Worm (Caenorhabditis elegans) whole organism, late embryonic: ENCODE data around the gene F46G11.2.

Experiments used
- C08G9.2 ChIP-seq: sonication (generic microtip); optimal IDR thresholded peaks from 2 replicates; lab custom pipeline; 2016; ENCODE audit warnings: mild to moderate bottlenecking, missing genetic modification characterization, moderate library complexity, missing compliant biosample characterization
- C38D4.7 ChIP-seq: fragments of 200-800 bp; sonication (Bioruptor generic); optimal IDR thresholded peaks from 2 replicates; lab custom pipeline; 2018; ENCODE audit warnings: mild to moderate bottlenecking, missing genetic modification characterization, moderate library complexity, missing compliant biosample characterization
- F13H6.1 ChIP-seq: sonication (generic microtip); optimal IDR thresholded peaks from 2 replicates; lab custom pipeline; 2016; ENCODE audit warnings: missing genetic modification characterization, missing compliant biosample characterization
- K02D7.2 ChIP-seq: sonication (generic microtip); optimal IDR thresholded peaks from 2 replicates; lab custom pipeline; 2017; ENCODE audit warnings: mild to moderate bottlenecking, missing genetic modification characterization, missing compliant biosample characterization
- K09A11.1 ChIP-seq: sonication (generic microtip); optimal IDR thresholded peaks from 2 replicates; lab custom pipeline; 2017; ENCODE audit warnings: antibody characterized with exemption, mild to moderate bottlenecking, missing genetic modification characterization, missing compliant biosample characterization; ENCODE audit not compliant: insufficient read depth
- Y22D7AL.16 ChIP-seq: sonication (generic microtip); optimal IDR thresholded peaks from 2 replicates; lab custom pipeline; 2016; ENCODE audit warnings: missing genetic modification characterization, missing compliant biosample characterization
- ceh-14 ChIP-seq: sonication (generic microtip); optimal IDR thresholded peaks from 2 replicates; lab custom pipeline; 2016; ENCODE audit warnings: missing genotype, missing genetic modification characterization, missing compliant biosample characterization
- ceh-18 ChIP-seq: sonication (generic microtip); optimal IDR thresholded peaks from 2 replicates; lab custom pipeline; 2016; ENCODE audit warnings: missing genetic modification characterization, missing compliant biosample characterization
- ceh-19 ChIP-seq: fragments of 200-800 bp; sonication (Bioruptor generic); optimal IDR thresholded peaks from 2 replicates; lab custom pipeline; 2018; ENCODE audit warnings: mild to moderate bottlenecking, missing genetic modification characterization, missing compliant biosample characterization
- ceh-2 ChIP-seq: sonication (generic microtip); optimal IDR thresholded peaks from 2 replicates; lab custom pipeline; 2016; ENCODE audit warnings: missing genotype, missing genetic modification characterization, missing compliant biosample characterization
- ceh-24 ChIP-seq: sonication (generic microtip); optimal IDR thresholded peaks from 2 replicates; lab custom pipeline; 2016; ENCODE audit warnings: mild to moderate bottlenecking, missing genetic modification characterization, missing compliant biosample characterization
- ceh-30 ChIP-seq: fragments of 150-350 bp; optimal IDR thresholded peaks from 2 replicates; lab custom pipeline; 2014; ENCODE audit warnings: missing biosample characterization, missing genetic modification characterization
- ceh-34 ChIP-seq: sonication (generic microtip); optimal IDR thresholded peaks from 2 replicates; lab custom pipeline; 2016; ENCODE audit warnings: mild to moderate bottlenecking, missing genetic modification characterization, missing compliant biosample characterization
- ceh-45 ChIP-seq: fragments of 200-800 bp; sonication (Bioruptor generic); IDR thresholded peaks from 2 replicates; pipeline ENCODE4 v1.3.6; 2022; ENCODE audit warnings: missing genetic modification reagents, missing genetic modification characterization, missing compliant biosample characterization
- ceh-48 ChIP-seq: sonication (generic microtip); optimal IDR thresholded peaks from 2 replicates; lab custom pipeline; 2016; ENCODE audit warnings: missing genetic modification characterization, inconsistent platforms, missing compliant biosample characterization
- ceh-6 ChIP-seq: fragments of 200-800 bp; sonication (Bioruptor generic); optimal IDR thresholded peaks from 2 replicates; lab custom pipeline; 2018; ENCODE audit warnings: mild to moderate bottlenecking, missing genetic modification characterization, missing compliant biosample characterization
- dmd-4 ChIP-seq: sonication (generic microtip); optimal IDR thresholded peaks from 2 replicates; lab custom pipeline; 2016; ENCODE audit warnings: borderline replicate concordance, missing genetic modification characterization, missing compliant biosample characterization
- dve-1 ChIP-seq: sonication (generic microtip); optimal IDR thresholded peaks from 2 replicates; lab custom pipeline; 2017; ENCODE audit warnings: antibody characterized with exemption, mild to moderate bottlenecking, missing genetic modification characterization, missing compliant biosample characterization
- elt-2 ChIP-seq: sonication (generic microtip); optimal IDR thresholded peaks from 2 replicates; lab custom pipeline; 2016; ENCODE audit warnings: missing genetic modification reagents, missing genetic modification characterization, missing compliant biosample characterization
- elt-4 ChIP-seq: sonication (generic microtip); optimal IDR thresholded peaks from 2 replicates; lab custom pipeline; 2016; ENCODE audit warnings: missing genetic modification characterization, missing compliant biosample characterization
- fkh-10 ChIP-seq: fragments of 150-350 bp; optimal IDR thresholded peaks from 2 replicates; lab custom pipeline; 2014; ENCODE audit warnings: missing biosample characterization, missing genetic modification reagents, missing genetic modification characterization
- fkh-6 ChIP-seq: sonication (generic microtip); optimal IDR thresholded peaks from 2 replicates; lab custom pipeline; 2016; ENCODE audit warnings: missing genetic modification characterization, missing compliant biosample characterization
- hlh-30 ChIP-seq: sonication (generic microtip); optimal IDR thresholded peaks from 2 replicates; lab custom pipeline; 2017; ENCODE audit warnings: antibody characterized with exemption, missing genetic modification characterization, missing compliant biosample characterization; ENCODE audit not compliant: insufficient read depth
- hlh-6 ChIP-seq: sonication (generic microtip); optimal IDR thresholded peaks from 2 replicates; lab custom pipeline; 2016; ENCODE audit warnings: missing genotype, missing genetic modification characterization, missing compliant biosample characterization
- hlh-8 ChIP-seq: sonication (generic microtip); optimal IDR thresholded peaks from 2 replicates; lab custom pipeline; 2016; ENCODE audit warnings: missing genotype, missing genetic modification characterization, missing compliant biosample characterization
- lim-6 ChIP-seq: sonication (generic microtip); optimal IDR thresholded peaks from 2 replicates; lab custom pipeline; 2016; ENCODE audit warnings: missing genetic modification characterization, missing compliant biosample characterization
- lin-11 ChIP-seq: fragments of 200-800 bp; sonication (Bioruptor generic); optimal IDR thresholded peaks from 2 replicates; lab custom pipeline; 2018; ENCODE audit warnings: mild to moderate bottlenecking, missing genetic modification characterization, missing compliant biosample characterization
- nfya-1 ChIP-seq: sonication (generic microtip); optimal IDR thresholded peaks from 2 replicates; lab custom pipeline; 2017; ENCODE audit warnings: missing genetic modification characterization, mild to moderate bottlenecking, missing compliant biosample characterization, antibody characterized with exemption, moderate library complexity
- nhr-11 ChIP-seq: fragments of 150-350 bp; optimal IDR thresholded peaks from 2 replicates; lab custom pipeline; 2014; ENCODE audit warnings: missing biosample characterization, missing genetic modification characterization
- nhr-232 ChIP-seq: sonication (generic microtip); optimal IDR thresholded peaks from 2 replicates; lab custom pipeline; 2016; ENCODE audit warnings: missing genetic modification characterization, missing compliant biosample characterization
- odd-2 ChIP-seq: sonication (generic microtip); optimal IDR thresholded peaks from 2 replicates; lab custom pipeline; 2017; ENCODE audit warnings: antibody characterized with exemption, mild to moderate bottlenecking, missing genetic modification characterization, missing compliant biosample characterization
- pag-3 ChIP-seq: sonication (generic microtip); optimal IDR thresholded peaks from 2 replicates; lab custom pipeline; 2016; ENCODE audit warnings: missing compliant biosample characterization, missing genetic modification characterization, borderline replicate concordance
- pat-9 ChIP-seq: fragments of 200-800 bp; sonication (Bioruptor generic); optimal IDR thresholded peaks from 2 replicates; lab custom pipeline; 2018; ENCODE audit warnings: mild to moderate bottlenecking, missing genetic modification characterization, moderate library complexity, missing compliant biosample characterization
- pax-1 ChIP-seq: fragments of 150-350 bp; optimal IDR thresholded peaks from 2 replicates; lab custom pipeline; 2014; ENCODE audit warnings: missing biosample characterization, missing genetic modification characterization
- pha-2 ChIP-seq: sonication (generic microtip); optimal IDR thresholded peaks from 2 replicates; lab custom pipeline; 2017; ENCODE audit warnings: mild to moderate bottlenecking, missing genetic modification characterization, missing compliant biosample characterization
- pha-4 ChIP-seq: fragments of 150-350 bp; optimal IDR thresholded peaks from 2 replicates; lab custom pipeline; 2018; ENCODE audit warnings: missing biosample characterization, missing genetic modification reagents, missing genetic modification characterization
- pqm-1 ChIP-seq: sonication (generic microtip); optimal IDR thresholded peaks from 2 replicates; lab custom pipeline; 2016; ENCODE audit warnings: missing genetic modification characterization, missing compliant biosample characterization
- pros-1 ChIP-seq: fragments of 150-350 bp; optimal IDR thresholded peaks from 2 replicates; lab custom pipeline; 2014; ENCODE audit warnings: missing biosample characterization, missing genetic modification reagents, missing genetic modification characterization
- sdc-2 ChIP-seq: sonication (generic microtip); optimal IDR thresholded peaks from 2 replicates; lab custom pipeline; 2016; ENCODE audit warnings: missing genotype, missing genetic modification characterization, missing compliant biosample characterization
- sox-4 ChIP-seq: sonication (generic microtip); optimal IDR thresholded peaks from 2 replicates; lab custom pipeline; 2017; ENCODE audit warnings: mild to moderate bottlenecking, missing genetic modification characterization, inconsistent platforms, missing compliant biosample characterization
- tbx-2 ChIP-seq: sonication (generic microtip); optimal IDR thresholded peaks from 2 replicates; lab custom pipeline; 2016; ENCODE audit warnings: missing genetic modification characterization, missing compliant biosample characterization
- ttx-3 ChIP-seq: sonication (generic microtip); optimal IDR thresholded peaks from 2 replicates; lab custom pipeline; 2016; ENCODE audit warnings: missing genetic modification reagents, missing genetic modification characterization, missing compliant biosample characterization
- unc-3 ChIP-seq, 2 experiments: fragments of 200-800 bp in 1 of 2; sonication (Bioruptor generic) in 1 of 2; sonication (generic microtip) in 1 of 2; conservative IDR thresholded peaks in 1 of 2; optimal IDR thresholded peaks in 1 of 2; 2 replicates each; pipeline versions ENCODE4 v1.3.6 to Lab custom; 2016 to 2022; ENCODE audit warnings: missing compliant biosample characterization in 2 of 2, missing genetic modification characterization in 2 of 2, missing genetic modification reagents in 1 of 2
- ztf-16 ChIP-seq: sonication (generic microtip); optimal IDR thresholded peaks from 2 replicates; lab custom pipeline; 2017; ENCODE audit warnings: missing genetic modification characterization, missing compliant biosample characterization

The F46G11.2 gene

DNA sequence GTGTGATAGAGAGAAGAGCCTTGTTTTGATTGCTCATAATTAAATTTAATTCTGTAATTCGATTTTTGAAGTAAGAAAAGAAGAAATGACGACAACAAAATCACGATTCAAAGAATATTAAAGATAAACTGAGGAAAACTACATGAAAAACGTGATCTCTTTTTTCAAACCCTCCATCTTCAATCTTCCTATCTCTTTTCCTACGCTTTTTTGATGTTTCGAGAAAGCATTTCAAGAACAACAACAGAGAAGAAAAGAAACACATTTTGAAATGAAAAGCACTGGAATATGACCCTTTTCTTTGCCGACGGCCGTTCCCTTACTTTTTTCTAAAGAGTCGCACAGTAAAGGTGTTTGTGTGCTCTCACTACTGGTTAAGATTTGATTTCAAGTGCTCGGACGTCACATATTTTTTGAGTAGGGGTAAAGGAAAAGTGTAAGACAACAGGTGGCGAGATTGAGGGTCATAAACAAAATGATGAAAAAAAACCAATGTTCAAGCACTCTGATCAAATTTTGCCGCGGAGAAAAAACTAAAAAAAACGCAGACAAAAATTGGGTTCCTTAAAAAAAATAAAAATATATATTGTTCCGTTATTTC, 18.0 kb downstream of the F46G11.2 start, which contains the start of gene F13D11.3:
Gene F13D11.3, minus strand, starts transcription at position 51 of the 601 bp plus-strand sequence.
- TF ChIP-seq ceh-18 (tag; lab: Kevin White, UChicago) (no peak), pha-2 (tag; lab: Kevin White, UChicago) (no peak), nfya-1 (tag; lab: Kevin White, UChicago) (no peak), ceh-30 (tag; lab: Kevin White, UChicago) (no peak), pros-1 (tag; lab: Kevin White, UChicago) (no peak), ceh-45 (GFP tag; lab: Robert Waterston, UW) (no peak)
- TF ChIP-seq, all 69 proteins: peak for 0

DNA sequence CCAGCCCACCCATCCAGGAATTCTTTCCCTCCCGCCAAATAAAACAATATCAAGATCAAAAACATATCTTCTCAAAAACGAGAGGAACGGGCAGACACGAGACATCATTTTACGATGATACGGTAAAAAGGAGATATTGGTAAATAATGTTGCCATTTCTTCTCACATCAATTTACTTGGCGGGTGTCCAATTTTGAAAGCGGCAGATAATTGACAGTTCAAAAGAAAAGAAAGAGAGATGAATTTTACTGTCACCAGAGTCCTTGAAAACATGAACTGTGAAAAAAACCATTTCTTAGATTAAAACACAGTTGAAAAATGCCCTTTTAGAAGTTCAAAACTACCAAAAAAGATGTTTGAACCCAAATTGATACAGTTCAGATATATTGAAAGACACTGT, 22.7 kb downstream of the F46G11.2 start:
- no peak for TF ChIP-seq pax-1 (tag; lab: Kevin White, UChicago)
- TF ChIP-seq unc-3 (GFP tag; conservative IDR thresholded peaks at IDR 0.05; lab: Robert Waterston, UW), result no peak
- TF ChIP-seq unc-3 (tag; optimal IDR thresholded peaks at IDR 0.05; lab: Kevin White, UChicago), result no peak
- TF ChIP-seq nhr-232 (tag; lab: Kevin White, UChicago), result no peak
- no peak for TF ChIP-seq nhr-11 (tag; lab: Kevin White, UChicago)
- TF ChIP-seq ceh-18 (tag; lab: Kevin White, UChicago), result no peak
- no peak for TF ChIP-seq K09A11.1 (tag; lab: Kevin White, UChicago)
- TF ChIP-seq, all 69 proteins: peak for 0

DNA sequence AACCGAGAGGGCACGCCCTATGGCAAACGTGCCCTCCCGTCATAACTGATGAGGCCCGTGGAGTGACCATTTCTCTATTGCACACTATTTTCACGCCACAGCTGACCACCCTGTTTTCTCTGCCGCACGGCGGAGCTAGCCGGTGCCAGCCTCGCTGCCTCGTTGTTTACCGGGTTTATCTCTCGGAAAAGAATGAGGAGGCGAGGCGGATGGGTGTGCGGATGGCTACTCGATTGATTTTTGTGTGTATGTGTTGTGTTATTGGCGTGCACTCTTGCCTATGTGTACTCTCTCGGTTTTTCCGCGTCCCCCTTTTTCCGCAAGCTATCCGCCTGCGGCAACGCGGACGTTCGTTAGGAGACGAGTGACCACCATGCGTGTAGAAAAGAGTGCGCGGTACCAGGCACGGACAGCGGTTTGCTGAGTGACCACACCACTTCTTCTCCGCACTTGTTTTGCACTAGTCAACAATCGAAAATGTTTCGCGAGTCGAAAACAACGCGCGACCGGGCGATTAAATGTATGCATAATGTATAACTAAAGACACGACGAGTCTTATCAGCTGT, 24.1 kb downstream of the F46G11.2 start:
- TF ChIP-seq pat-9 (peak; percentile 62), K02D7.2 (tag; lab: Kevin White, UChicago) (peak; percentile 30), nhr-232 (tag; lab: Kevin White, UChicago) (peak; percentile 46), hlh-8 (tag; lab: Kevin White, UChicago) (peak; percentile 72), hlh-30 (tag; lab: Kevin White, UChicago) (peak; percentile 72), pqm-1 (peak; percentile 10), F13H6.1 (tag; lab: Kevin White, UChicago) (peak; percentile 100), tbx-2 (tag; lab: Kevin White, UChicago) (peak; percentile 97), sox-4 (tag; lab: Kevin White, UChicago) (no peak), ceh-48 (tag; lab: Kevin White, UChicago) (peak; percentile 93), Y22D7AL.16 (tag; lab: Kevin White, UChicago) (no peak), C08G9.2 (tag; lab: Kevin White, UChicago) (peak; percentile 72), ceh-19 (GFP tag; lab: Kevin White, UChicago) (peak; percentile 84), C38D4.7 (GFP tag; lab: Kevin White, UChicago) (no peak), ceh-6 (GFP tag; lab: Kevin White, UChicago) (peak; percentile 61), lim-6 (tag; lab: Kevin White, UChicago) (no peak), unc-3 (GFP tag; conservative IDR thresholded peaks at IDR 0.05; lab: Robert Waterston, UW) (no peak), unc-3 (tag; optimal IDR thresholded peaks at IDR 0.05; lab: Kevin White, UChicago) (peak; percentile 58), ttx-3 (peak; percentile 37), ceh-2 (peak; percentile 88), lin-11 (peak; percentile 34), ceh-24 (tag; lab: Kevin White, UChicago) (no peak), ceh-30 (tag; lab: Kevin White, UChicago) (peak; percentile 86), pax-1 (tag; lab: Kevin White, UChicago) (no peak), pag-3 (tag; lab: Kevin White, UChicago) (peak; percentile 31), dve-1 (tag; lab: Kevin White, UChicago) (peak; percentile 76), ceh-34 (tag; lab: Kevin White, UChicago) (peak; percentile 99), fkh-10 (peak; percentile 61), odd-2 (no peak), pha-4 (tag; lab: Kevin White, UChicago) (no peak), ztf-16 (peak; percentile 75), fkh-6 (peak; percentile 28), ceh-14 (tag; lab: Kevin White, UChicago) (peak; percentile 87), K09A11.1 (tag; lab: Kevin White, UChicago) (no peak), pha-2 (tag; lab: Kevin White, UChicago) (peak; percentile 89), sdc-2 (tag; lab: Kevin White, UChicago) (peak; percentile 83), elt-2 (tag; lab: Kevin White, UChicago) (peak; percentile 78), dmd-4 (tag; lab: Kevin White, UChicago) (peak; percentile 82), elt-4 (tag; lab: Kevin White, UChicago) (no peak), hlh-6 (tag; lab: Kevin White, UChicago) (peak; percentile 83)
